Fruit fly (Drosophila melanogaster) whole organism, embryonic: ENCODE results near the gene CG18545.
"Not testable (repeated sequence)": the region's sequence is repeated elsewhere in the genome, so short reads cannot be mapped to it uniquely, and the experiment has no call there.

ENCODE experiments used
- Bteb2 ChIP-seq: fragments of 200-800 bp; sonication (Bioruptor generic); optimal IDR thresholded peaks from 2 replicates; lab custom pipeline; 2016; ENCODE audit warnings: missing biosample characterization, missing genetic modification characterization
- CG10462 ChIP-seq: fragments of 200-800 bp; sonication (Bioruptor generic); optimal IDR thresholded peaks from 2 replicates; lab custom pipeline; 2016; ENCODE audit warnings: missing biosample characterization, missing genetic modification characterization
- CG13894 ChIP-seq: fragments of 200-800 bp; sonication (Bioruptor generic); optimal IDR thresholded peaks from 3 replicates; lab custom pipeline; 2018; ENCODE audit warnings: missing biosample characterization, mild to moderate bottlenecking, missing genetic modification characterization, moderate library complexity
- CG14667 ChIP-seq: fragments of 200-800 bp; sonication (Bioruptor generic); IDR thresholded peaks from 2 replicates; pipeline ENCODE4 v1.3.6; 2022; ENCODE audit warnings: missing biosample characterization, missing genetic modification characterization
- CG18011 ChIP-seq: fragments of 200-800 bp; sonication (Bioruptor generic); optimal IDR thresholded peaks from 2 replicates; lab custom pipeline; 2017; ENCODE audit warnings: missing biosample characterization, missing genetic modification characterization, mild to moderate bottlenecking, moderate library complexity, missing genotype
- CG2120 ChIP-seq: fragments of 200-800 bp; sonication (Bioruptor generic); optimal IDR thresholded peaks from 3 replicates; lab custom pipeline; 2016; ENCODE audit warnings: missing biosample characterization, missing genetic modification characterization
- CG2712 ChIP-seq: fragments of 200-800 bp; optimal IDR thresholded peaks from 3 replicates; lab custom pipeline; 2019; ENCODE audit warnings: missing biosample characterization, mild to moderate bottlenecking, missing genetic modification characterization, moderate library complexity
- CG7928 ChIP-seq: fragments of 200-800 bp; sonication (Bioruptor generic); optimal IDR thresholded peaks from 2 replicates; lab custom pipeline; 2017; ENCODE audit warnings: missing biosample characterization, mild to moderate bottlenecking, missing genetic modification characterization
- CG7987 ChIP-seq: fragments of 200-800 bp; sonication (Bioruptor generic); optimal IDR thresholded peaks from 2 replicates; lab custom pipeline; 2018; ENCODE audit warnings: missing biosample characterization, mild to moderate bottlenecking, missing genetic modification characterization, moderate library complexity
- CG8359 ChIP-seq: fragments of 200-800 bp; sonication (Bioruptor generic); optimal IDR thresholded peaks from 2 replicates; lab custom pipeline; 2017; ENCODE audit warnings: missing biosample characterization, mild to moderate bottlenecking, missing genetic modification characterization, borderline replicate concordance
- CG9876 ChIP-seq: fragments of 200-800 bp; sonication (Bioruptor generic); optimal IDR thresholded peaks from 2 replicates; lab custom pipeline; 2016; ENCODE audit warnings: missing biosample characterization, missing genetic modification characterization
- Dll ChIP-seq: fragments of 200-800 bp; sonication (Bioruptor generic); IDR thresholded peaks from 4 replicates; pipeline ENCODE4 v1.3.6; 2022; ENCODE audit warnings: missing biosample characterization, missing genetic modification characterization; ENCODE audit not compliant: partially characterized antibody
- Drgx ChIP-seq: fragments of 200-800 bp; sonication (Bioruptor generic); IDR thresholded peaks from 2 replicates; pipeline ENCODE4 v1.3.6; 2022; ENCODE audit warnings: missing biosample characterization, missing genetic modification characterization
- E2f2 ChIP-seq: fragments of 200-800 bp; sonication (Bioruptor generic); IDR thresholded peaks from 2 replicates; pipeline ENCODE4 v1.3.6; 2022; ENCODE audit warnings: missing biosample characterization, missing genetic modification characterization
- ERR ChIP-seq: fragments of 200-800 bp; sonication (Bioruptor generic); optimal IDR thresholded peaks from 2 replicates; lab custom pipeline; 2016; ENCODE audit warnings: missing biosample characterization, missing genetic modification characterization
- Ets65A ChIP-seq: fragments of 200-800 bp; sonication (Bioruptor generic); peaks from one replicate; lab custom pipeline; 2016; ENCODE audit warnings: missing biosample characterization, missing genetic modification characterization
- Gug ChIP-seq: fragments of 200-800 bp; sonication (Bioruptor generic); IDR thresholded peaks from 4 replicates; pipeline ENCODE4 v1.3.6; 2022; ENCODE audit warnings: missing biosample characterization, missing genetic modification characterization
- Lim3 ChIP-seq: fragments of 200-800 bp; sonication (Bioruptor generic); IDR thresholded peaks from 2 replicates; pipeline ENCODE4 v1.3.6; 2022; ENCODE audit warnings: missing biosample characterization, missing genetic modification characterization
- Lpt ChIP-seq: fragments of >200 bp; optimal IDR thresholded peaks from 2 replicates; lab custom pipeline; 2018; ENCODE audit warnings: missing biosample characterization, missing genetic modification characterization
- Meics ChIP-seq: fragments of 200-800 bp; sonication (Bioruptor generic); optimal IDR thresholded peaks from 2 replicates; lab custom pipeline; 2017; ENCODE audit warnings: missing biosample characterization, mild to moderate bottlenecking, missing genetic modification characterization
- Neu2 ChIP-seq: fragments of 200-800 bp; sonication (Bioruptor generic); optimal IDR thresholded peaks from 3 replicates; lab custom pipeline; 2016; ENCODE audit warnings: missing biosample characterization, missing genetic modification characterization, borderline replicate concordance
- NfI ChIP-seq: fragments of 200-800 bp; sonication (Bioruptor generic); optimal IDR thresholded peaks from 3 replicates; lab custom pipeline; 2018; ENCODE audit warnings: missing biosample characterization, mild to moderate bottlenecking, missing genetic modification characterization, moderate library complexity
- Rfx ChIP-seq: fragments of 200-800 bp; sonication (Bioruptor generic); IDR thresholded peaks from 2 replicates; pipeline ENCODE4 v1.3.6; 2022; ENCODE audit warnings: missing biosample characterization, missing genetic modification characterization
- Taf1 ChIP-seq: fragments of 200-800 bp; sonication (Bioruptor generic); IDR thresholded peaks from 2 replicates; pipeline ENCODE4 v1.3.6; 2022; ENCODE audit warnings: missing biosample characterization, missing genetic modification characterization
- Trl ChIP-seq, 3 experiments: fragments of >200 bp in 2 of 3; fragments of 200-800 bp in 1 of 3; sonication (Bioruptor generic) in 1 of 3; optimal IDR thresholded peaks; 2 replicates in 1 of 3; 3 replicates in 2 of 3; lab custom pipeline; 2016 to 2017; ENCODE audit warnings: missing biosample characterization in 1 of 3, missing genetic modification characterization in 1 of 3
- ac ChIP-seq: fragments of 200-800 bp; sonication (Bioruptor generic); optimal IDR thresholded peaks from 3 replicates; lab custom pipeline; 2017; ENCODE audit warnings: missing biosample characterization, mild to moderate bottlenecking, missing genetic modification characterization
- ara ChIP-seq: fragments of 200-800 bp; sonication (Bioruptor generic); IDR thresholded peaks from 2 replicates; pipeline ENCODE4 v1.3.6; 2022; ENCODE audit warnings: missing biosample characterization, missing genetic modification characterization
- bbx ChIP-seq: fragments of 200-800 bp; sonication (Bioruptor generic); IDR thresholded peaks from 2 replicates; pipeline ENCODE4 v1.3.6; 2022; ENCODE audit warnings: missing biosample characterization, missing genetic modification characterization; ENCODE audit not compliant: partially characterized antibody
- cg ChIP-seq: fragments of 200-800 bp; sonication (Bioruptor generic); optimal IDR thresholded peaks from 3 replicates; lab custom pipeline; 2019; ENCODE audit warnings: missing biosample characterization, mild to moderate bottlenecking, missing genetic modification characterization, moderate library complexity
- cwo ChIP-seq: fragments of 200-800 bp; sonication (Bioruptor generic); optimal IDR thresholded peaks from 3 replicates; lab custom pipeline; 2017; ENCODE audit warnings: missing biosample characterization, missing genetic modification characterization, mild to moderate bottlenecking, moderate library complexity, missing genetic modification reagents
- dmrt11E ChIP-seq: fragments of 200-800 bp; sonication (Bioruptor generic); optimal IDR thresholded peaks from 3 replicates; lab custom pipeline; 2018; ENCODE audit warnings: missing biosample characterization, mild to moderate bottlenecking, missing genetic modification characterization, moderate library complexity
- eve ChIP-seq, 2 experiments: fragments of >200 bp; optimal IDR thresholded peaks; 2 replicates each; lab custom pipeline; 2017; ENCODE audit warnings: missing biosample characterization in 2 of 2, missing genetic modification characterization in 2 of 2
- grau ChIP-seq: fragments of 200-800 bp; optimal IDR thresholded peaks from 3 replicates; lab custom pipeline; 2019; ENCODE audit warnings: missing biosample characterization, mild to moderate bottlenecking, missing genetic modification characterization, moderate library complexity
- hkb ChIP-seq, 2 experiments: fragments of 200-800 bp in 1 of 2; fragments of >200 bp in 1 of 2; sonication (Bioruptor generic) in 1 of 2; IDR thresholded peaks in 1 of 2; optimal IDR thresholded peaks in 1 of 2; 2 replicates each; pipeline versions ENCODE4 v1.3.6 to Lab custom; 2017 to 2022; ENCODE audit warnings: missing biosample characterization in 1 of 2, missing genetic modification characterization in 1 of 2
- ken ChIP-seq: fragments of 200-800 bp; sonication (Bioruptor generic); IDR thresholded peaks from 3 replicates; pipeline ENCODE4 v1.3.6; 2022; ENCODE audit warnings: missing biosample characterization, missing genetic modification characterization
- lov ChIP-seq, 2 experiments: fragments of 200-800 bp in 1 of 2; fragments of >200 bp in 1 of 2; sonication (Bioruptor generic) in 1 of 2; IDR thresholded peaks in 1 of 2; optimal IDR thresholded peaks in 1 of 2; 2 replicates in 1 of 2; 3 replicates in 1 of 2; pipeline versions ENCODE4 v1.3.6 to Lab custom; 2017 to 2022; ENCODE audit warnings: missing biosample characterization in 1 of 2, missing genetic modification characterization in 1 of 2
- p53 ChIP-seq: fragments of 200-800 bp; sonication (Bioruptor generic); optimal IDR thresholded peaks from 2 replicates; lab custom pipeline; 2016; ENCODE audit warnings: missing biosample characterization, missing genetic modification characterization
- pb ChIP-seq: fragments of 200-800 bp; sonication (Bioruptor generic); optimal IDR thresholded peaks from 3 replicates; lab custom pipeline; 2016; ENCODE audit warnings: missing biosample characterization, missing genetic modification characterization
- row ChIP-seq: fragments of 200-800 bp; sonication (Bioruptor generic); IDR thresholded peaks from 3 replicates; pipeline ENCODE4 v1.3.6; 2022; ENCODE audit warnings: missing biosample characterization, missing genetic modification characterization
- schlank ChIP-seq: fragments of 200-800 bp; sonication (Bioruptor generic); optimal IDR thresholded peaks from 2 replicates; lab custom pipeline; 2018; ENCODE audit warnings: missing biosample characterization, mild to moderate bottlenecking, missing genetic modification characterization
- scrt ChIP-seq: fragments of 200-800 bp; sonication (Bioruptor generic); optimal IDR thresholded peaks from 2 replicates; lab custom pipeline; 2018; ENCODE audit warnings: missing biosample characterization, mild to moderate bottlenecking, missing genetic modification characterization, moderate library complexity
- sd ChIP-seq: fragments of 200-800 bp; sonication (Bioruptor generic); optimal IDR thresholded peaks from 3 replicates; lab custom pipeline; 2018; ENCODE audit warnings: missing biosample characterization, mild to moderate bottlenecking, missing genetic modification characterization, moderate library complexity
- sqz ChIP-seq: fragments of 200-800 bp; sonication (Bioruptor generic); optimal IDR thresholded peaks from 3 replicates; lab custom pipeline; 2018; ENCODE audit warnings: missing biosample characterization, mild to moderate bottlenecking, missing genetic modification characterization
- tin ChIP-seq: fragments of 200-800 bp; sonication (Bioruptor generic); optimal IDR thresholded peaks from 3 replicates; lab custom pipeline; 2016; ENCODE audit warnings: missing biosample characterization, missing genetic modification characterization
- wek ChIP-seq: fragments of 200-800 bp; sonication (Bioruptor generic); optimal IDR thresholded peaks from 3 replicates; lab custom pipeline; 2018; ENCODE audit warnings: missing biosample characterization, mild to moderate bottlenecking, missing genetic modification characterization, moderate library complexity

Gene CG18545

dm6 chr3R:10386945-10387344 lies 46.2 kb downstream of the CG18545 start:
- TF ChIP-seq Trl (optimal IDR thresholded peaks at IDR 0.05; lab: Kevin White, UChicago): peak; percentile 8 to 54
- TF ChIP-seq Trl (GFP tag; optimal IDR thresholded peaks at IDR 0.05; lab: Kevin White, UChicago): not testable (repeated sequence)
- peak; percentile 8 for TF ChIP-seq sd
- TF ChIP-seq scrt (GFP tag; lab: Kevin White, UChicago): peak; percentile 2
- TF ChIP-seq cwo (GFP tag; lab: Kevin White, UChicago): peak; percentile 98
- peak; percentile 10 for TF ChIP-seq CG7987 (GFP tag; lab: Kevin White, UChicago)

dm6 chr3R:10388128-10389026 lies 47.6 kb downstream of the CG18545 start, which contains the start of gene cwo:
Gene cwo (plus strand): TSS chr3R:10388258.
- TF ChIP-seq Lpt (GFP tag; lab: Kevin White, UChicago) (no peak), NfI (GFP tag; lab: Kevin White, UChicago) (peak; percentile 6), ken (no peak), eve (GFP tag; optimal IDR thresholded peaks at IDR 0.05; lab: Kevin White, UChicago) (peak in 1 of 2 experiments; percentile 85), CG7928 (no peak), CG18011 (GFP tag; lab: Kevin White, UChicago) (no peak), ara (GFP tag; lab: Robert Waterston, UW) (no peak), lov (optimal IDR thresholded peaks at IDR 0.05; lab: Kevin White, UChicago) (no peak), lov (GFP tag; IDR thresholded peaks at IDR 0.05; lab: Robert Waterston, UW) (no peak), Ets65A (GFP tag; lab: Kevin White, UChicago) (no peak), grau (tag; lab: Kevin White, UChicago) (peak; percentile 3), p53 (GFP tag; lab: Kevin White, UChicago) (no peak), CG9876 (no peak), Gug (peak; percentile 36; the same call in 1 of the 4 replicates), ERR (GFP tag; lab: Kevin White, UChicago) (peak; percentile 2), Rfx (GFP tag; lab: Robert Waterston, UW) (no peak), pb (GFP tag; lab: Kevin White, UChicago) (no peak), cg (GFP tag; lab: Kevin White, UChicago) (peak; percentile 58), CG14667 (GFP tag; lab: Robert Waterston, UW) (no peak), E2f2 (GFP tag; lab: Robert Waterston, UW) (no peak), ac (GFP tag; lab: Kevin White, UChicago) (no peak), wek (GFP tag; lab: Kevin White, UChicago) (peak; percentile 56), Dll (GFP tag; lab: Robert Waterston, UW) (no peak), CG2712 (tag; lab: Kevin White, UChicago) (peak; percentile 14), hkb (optimal IDR thresholded peaks at IDR 0.05; lab: Kevin White, UChicago) (no peak), hkb (GFP tag; IDR thresholded peaks at IDR 0.05; lab: Robert Waterston, UW) (no peak), CG8359 (GFP tag; lab: Kevin White, UChicago) (no peak), Taf1 (GFP tag; lab: Robert Waterston, UW) (no peak), CG2120 (GFP tag; lab: Kevin White, UChicago) (no peak), tin (GFP tag; lab: Kevin White, UChicago) (no peak), schlank (tag; lab: Kevin White, UChicago) (no peak), Drgx (no peak), Neu2 (GFP tag; lab: Kevin White, UChicago) (no peak), bbx (GFP tag; lab: Robert Waterston, UW) (no peak), Bteb2 (GFP tag; lab: Kevin White, UChicago) (no peak), row (GFP tag; lab: Robert Waterston, UW) (no peak), sqz (GFP tag; lab: Kevin White, UChicago) (peak; percentile 81), Lim3 (GFP tag; lab: Robert Waterston, UW) (no peak), Meics (GFP tag; lab: Kevin White, UChicago) (peak; percentile 17), CG10462 (GFP tag; lab: Kevin White, UChicago) (no peak), CG13894 (tag; lab: Kevin White, UChicago) (peak; percentile 78), Trl (optimal IDR thresholded peaks at IDR 0.05; lab: Kevin White, UChicago) (peak; percentile 38 to 52), Trl (GFP tag; optimal IDR thresholded peaks at IDR 0.05; lab: Kevin White, UChicago) (peak; percentile 8), dmrt11E (tag; lab: Kevin White, UChicago) (peak; percentile 25)
